Fruit fly (Drosophila melanogaster) whole organism, embryonic: ENCODE data around the gene CG14100.
A peak's percentile ranks its signal among the peaks of the same experiment; 100 is the strongest.

Source experiments
- Asciz ChIP-seq: fragments of 200-800 bp; sonication (Bioruptor generic); optimal IDR thresholded peaks from 2 replicates; lab custom pipeline; 2017; ENCODE audit warnings: missing biosample characterization, mild to moderate bottlenecking, missing genetic modification characterization, missing genetic modification reagents
- CG10267 ChIP-seq: fragments of 200-800 bp; sonication (Bioruptor generic); optimal IDR thresholded peaks from 2 replicates; lab custom pipeline; 2018; ENCODE audit warnings: missing biosample characterization, mild to moderate bottlenecking, missing genetic modification characterization, moderate library complexity
- CG10274 ChIP-seq: fragments of 200-800 bp; sonication (Bioruptor generic); optimal IDR thresholded peaks from 3 replicates; lab custom pipeline; 2017; ENCODE audit warnings: missing biosample characterization, mild to moderate bottlenecking, missing genetic modification characterization
- CG10959 ChIP-seq: fragments of 200-800 bp; sonication (Bioruptor generic); IDR thresholded peaks from 2 replicates; pipeline ENCODE4 v1.3.6; 2022; ENCODE audit warnings: missing biosample characterization, missing genetic modification characterization
- CG11247 ChIP-seq: fragments of 200-800 bp; sonication (Bioruptor generic); IDR thresholded peaks from 2 replicates; pipeline ENCODE4 v1.3.6; 2022; ENCODE audit warnings: missing biosample characterization, missing genetic modification characterization
- CG11456 ChIP-seq: fragments of 200-800 bp; sonication (Bioruptor generic); IDR thresholded peaks from 3 replicates; pipeline ENCODE4 v1.3.6; 2022; ENCODE audit warnings: missing biosample characterization, missing genetic modification characterization
- CG12155 ChIP-seq: fragments of 200-800 bp; sonication (Bioruptor generic); optimal IDR thresholded peaks from 3 replicates; lab custom pipeline; 2016; ENCODE audit warnings: missing biosample characterization, missing genetic modification characterization
- CG12744 ChIP-seq: fragments of 200-800 bp; sonication (Bioruptor generic); optimal IDR thresholded peaks from 2 replicates; lab custom pipeline; 2016; ENCODE audit warnings: missing biosample characterization, missing genetic modification characterization
- CG12769 ChIP-seq: fragments of 200-800 bp; sonication (Bioruptor generic); optimal IDR thresholded peaks from 2 replicates; lab custom pipeline; 2019; ENCODE audit warnings: missing biosample characterization, mild to moderate bottlenecking, missing genetic modification characterization, moderate library complexity
- CG1529 ChIP-seq: fragments of 200-800 bp; sonication (Bioruptor generic); optimal IDR thresholded peaks from 3 replicates; lab custom pipeline; 2018; ENCODE audit warnings: missing biosample characterization, missing genetic modification characterization
- CG16779 ChIP-seq: fragments of 200-800 bp; sonication (Bioruptor generic); IDR thresholded peaks from 2 replicates; pipeline ENCODE4 v1.3.6; 2022; ENCODE audit warnings: missing biosample characterization, missing genetic modification characterization
- CG17359 ChIP-seq: fragments of 200-800 bp; sonication (Bioruptor generic); optimal IDR thresholded peaks from 3 replicates; lab custom pipeline; 2018; ENCODE audit warnings: missing biosample characterization, mild to moderate bottlenecking, missing genetic modification characterization, moderate library complexity
- CG17385 ChIP-seq: fragments of 200-800 bp; sonication (Bioruptor generic); optimal IDR thresholded peaks from 3 replicates; lab custom pipeline; 2018; ENCODE audit warnings: missing biosample characterization, mild to moderate bottlenecking, missing genetic modification characterization
- CG1792 ChIP-seq: fragments of 200-800 bp; sonication (Bioruptor generic); optimal IDR thresholded peaks from 2 replicates; lab custom pipeline; 2016; ENCODE audit warnings: missing biosample characterization, missing genetic modification characterization
- CG18011 ChIP-seq: fragments of 200-800 bp; sonication (Bioruptor generic); optimal IDR thresholded peaks from 2 replicates; lab custom pipeline; 2017; ENCODE audit warnings: missing biosample characterization, missing genetic modification characterization, mild to moderate bottlenecking, moderate library complexity, missing genotype
- CG2120 ChIP-seq: fragments of 200-800 bp; sonication (Bioruptor generic); optimal IDR thresholded peaks from 3 replicates; lab custom pipeline; 2016; ENCODE audit warnings: missing biosample characterization, missing genetic modification characterization
- CG2199 ChIP-seq: fragments of 200-800 bp; sonication (Bioruptor generic); IDR thresholded peaks from 3 replicates; pipeline ENCODE4 v1.3.6; 2022; ENCODE audit warnings: missing biosample characterization, missing genetic modification characterization
- CG30403 ChIP-seq: fragments of 200-800 bp; sonication (Bioruptor generic); optimal IDR thresholded peaks from 3 replicates; lab custom pipeline; 2016; ENCODE audit warnings: missing biosample characterization, missing genetic modification characterization
- CG33213 ChIP-seq: fragments of 200-800 bp; sonication (Bioruptor generic); optimal IDR thresholded peaks from 3 replicates; lab custom pipeline; 2016; ENCODE audit warnings: missing biosample characterization, missing genetic modification characterization
- CG3407 ChIP-seq: fragments of 200-800 bp; sonication (Bioruptor generic); optimal IDR thresholded peaks from 2 replicates; lab custom pipeline; 2018; ENCODE audit warnings: missing biosample characterization, mild to moderate bottlenecking, missing genetic modification characterization
- CG4328 ChIP-seq: fragments of 200-800 bp; sonication (Bioruptor generic); optimal IDR thresholded peaks from 3 replicates; lab custom pipeline; 2017; ENCODE audit warnings: missing biosample characterization, missing genetic modification reagents, missing genetic modification characterization
- CG4730 ChIP-seq: fragments of 200-800 bp; sonication (Bioruptor generic); IDR thresholded peaks from 2 replicates; pipeline ENCODE4 v1.3.6; 2022; ENCODE audit warnings: missing biosample characterization, missing genetic modification characterization
- CG6272 ChIP-seq: fragments of 200-800 bp; sonication (Bioruptor generic); IDR thresholded peaks from 2 replicates; pipeline ENCODE4 v1.3.6; 2022; ENCODE audit warnings: missing biosample characterization, missing genetic modification characterization
- HLH54F ChIP-seq: fragments of 200-800 bp; sonication (Bioruptor generic); optimal IDR thresholded peaks from 3 replicates; lab custom pipeline; 2016; ENCODE audit warnings: missing biosample characterization, missing genetic modification characterization
- HmgD ChIP-seq: fragments of 200-800 bp; sonication (Bioruptor generic); optimal IDR thresholded peaks from 3 replicates; lab custom pipeline; 2016; ENCODE audit warnings: missing biosample characterization, missing genetic modification characterization
- HmgZ ChIP-seq: fragments of 200-800 bp; sonication (Bioruptor generic); optimal IDR thresholded peaks from 2 replicates; lab custom pipeline; 2018; ENCODE audit warnings: missing biosample characterization, mild to moderate bottlenecking, missing genetic modification characterization
- Hmx ChIP-seq: fragments of 200-800 bp; sonication (Bioruptor generic); optimal IDR thresholded peaks from 2 replicates; lab custom pipeline; 2016; ENCODE audit warnings: missing biosample characterization, missing genetic modification characterization
- Hr3 ChIP-seq: fragments of 200-800 bp; sonication (Bioruptor generic); optimal IDR thresholded peaks from 3 replicates; lab custom pipeline; 2016; ENCODE audit warnings: missing biosample characterization, missing genetic modification characterization
- Med ChIP-seq: fragments of 200-800 bp; sonication (Bioruptor generic); peaks from one replicate; lab custom pipeline; 2016; ENCODE audit warnings: missing biosample characterization, missing genetic modification characterization, mild to moderate bottlenecking, inconsistent platforms, moderate library complexity
- Side ChIP-seq: fragments of 200-800 bp; sonication (Bioruptor generic); optimal IDR thresholded peaks from 2 replicates; lab custom pipeline; 2016; ENCODE audit warnings: missing biosample characterization, missing genetic modification characterization
- Xbp1 ChIP-seq: fragments of 200-800 bp; sonication (Bioruptor generic); optimal IDR thresholded peaks from 3 replicates; lab custom pipeline; 2016; ENCODE audit warnings: missing biosample characterization, mild to moderate bottlenecking, missing genetic modification characterization
- al ChIP-seq: fragments of 200-800 bp; sonication (Bioruptor generic); IDR thresholded peaks from 2 replicates; pipeline ENCODE4 v1.3.6; 2022; ENCODE audit warnings: missing biosample characterization, missing genetic modification characterization
- bowl ChIP-seq: fragments of 200-800 bp; sonication (Bioruptor generic); IDR thresholded peaks from 2 replicates; pipeline ENCODE4 v1.3.6; 2022; ENCODE audit warnings: missing biosample characterization, missing genetic modification characterization
- cad ChIP-seq: fragments of >200 bp; optimal IDR thresholded peaks from 2 replicates; lab custom pipeline; 2017; ENCODE audit warnings: missing biosample characterization, missing genetic modification characterization
- crc ChIP-seq: fragments of 200-800 bp; sonication (Bioruptor generic); optimal IDR thresholded peaks from 2 replicates; lab custom pipeline; 2016; ENCODE audit warnings: missing biosample characterization, missing genetic modification characterization
- dan ChIP-seq: fragments of 200-800 bp; sonication (Bioruptor generic); IDR thresholded peaks from 2 replicates; pipeline ENCODE4 v1.3.6; 2022; ENCODE audit warnings: missing biosample characterization, missing genetic modification characterization
- dimm ChIP-seq: fragments of 200-800 bp; sonication (Bioruptor generic); IDR thresholded peaks from 2 replicates; pipeline ENCODE4 v1.3.6; 2022; ENCODE audit warnings: missing biosample characterization, missing genetic modification characterization
- dm ChIP-seq: fragments of 200-800 bp; sonication (Bioruptor generic); optimal IDR thresholded peaks from 3 replicates; lab custom pipeline; 2016; ENCODE audit warnings: missing biosample characterization, missing genetic modification characterization
- h ChIP-seq: fragments of >200 bp; optimal IDR thresholded peaks from 2 replicates; lab custom pipeline; 2017
- hbn ChIP-seq: fragments of 200-800 bp; sonication (Bioruptor generic); IDR thresholded peaks from 2 replicates; pipeline ENCODE4 v1.3.6; 2022; ENCODE audit warnings: missing biosample characterization, missing genetic modification characterization; ENCODE audit not compliant: partially characterized antibody
- jumu ChIP-seq: fragments of 200-800 bp; sonication (Bioruptor generic); optimal IDR thresholded peaks from 3 replicates; lab custom pipeline; 2016; ENCODE audit warnings: missing biosample characterization, missing genetic modification characterization
- lilli ChIP-seq: fragments of 200-800 bp; sonication (Bioruptor generic); optimal IDR thresholded peaks from 3 replicates; lab custom pipeline; 2016; ENCODE audit warnings: missing biosample characterization, missing genetic modification characterization
- maf-S ChIP-seq: fragments of 200-800 bp; sonication (Bioruptor generic); optimal IDR thresholded peaks from 2 replicates; lab custom pipeline; 2016; ENCODE audit warnings: missing biosample characterization, missing genetic modification characterization
- pros ChIP-seq: fragments of 200-800 bp; sonication (Bioruptor generic); optimal IDR thresholded peaks from 3 replicates; lab custom pipeline; 2019; ENCODE audit warnings: missing biosample characterization, mild to moderate bottlenecking, missing genetic modification characterization, moderate library complexity
- scrt ChIP-seq: fragments of 200-800 bp; sonication (Bioruptor generic); optimal IDR thresholded peaks from 2 replicates; lab custom pipeline; 2018; ENCODE audit warnings: missing biosample characterization, mild to moderate bottlenecking, missing genetic modification characterization, moderate library complexity
- shn ChIP-seq: fragments of 200-800 bp; sonication (Bioruptor generic); optimal IDR thresholded peaks from 3 replicates; lab custom pipeline; 2016; ENCODE audit warnings: missing biosample characterization, missing genetic modification characterization
- sna ChIP-seq: fragments of 200-800 bp; sonication (Bioruptor generic); IDR thresholded peaks from 2 replicates; pipeline ENCODE4 v1.3.6; 2022; ENCODE audit warnings: missing biosample characterization, missing genetic modification characterization; ENCODE audit not compliant: partially characterized antibody
- sr ChIP-seq: fragments of 200-800 bp; sonication (Bioruptor generic); IDR thresholded peaks from 3 replicates; pipeline ENCODE4 v1.3.6; 2022; ENCODE audit warnings: missing biosample characterization, missing genetic modification characterization
- stc ChIP-seq: fragments of 200-800 bp; sonication (Bioruptor generic); IDR thresholded peaks from 2 replicates; pipeline ENCODE4 v1.3.6; 2022; ENCODE audit warnings: missing biosample characterization, missing genetic modification characterization
- tio ChIP-seq: fragments of 200-800 bp; sonication (Bioruptor generic); optimal IDR thresholded peaks from 2 replicates; lab custom pipeline; 2017; ENCODE audit warnings: missing biosample characterization, missing genetic modification characterization, inconsistent platforms
- vnd ChIP-seq: fragments of 200-800 bp; sonication (Bioruptor generic); IDR thresholded peaks from 3 replicates; pipeline ENCODE4 v1.3.6; 2022; ENCODE audit warnings: missing biosample characterization, missing genetic modification characterization; ENCODE audit not compliant: partially characterized antibody
- wdn ChIP-seq: fragments of 200-800 bp; sonication (Bioruptor generic); IDR thresholded peaks from 2 replicates; pipeline ENCODE4 v1.3.6; 2022; ENCODE audit warnings: missing biosample characterization, missing genetic modification characterization
- zf30C ChIP-seq: fragments of 200-800 bp; sonication (Bioruptor generic); optimal IDR thresholded peaks from 3 replicates; lab custom pipeline; 2018; ENCODE audit warnings: missing biosample characterization, mild to moderate bottlenecking, missing genetic modification characterization

The CG14100 gene

DNA sequence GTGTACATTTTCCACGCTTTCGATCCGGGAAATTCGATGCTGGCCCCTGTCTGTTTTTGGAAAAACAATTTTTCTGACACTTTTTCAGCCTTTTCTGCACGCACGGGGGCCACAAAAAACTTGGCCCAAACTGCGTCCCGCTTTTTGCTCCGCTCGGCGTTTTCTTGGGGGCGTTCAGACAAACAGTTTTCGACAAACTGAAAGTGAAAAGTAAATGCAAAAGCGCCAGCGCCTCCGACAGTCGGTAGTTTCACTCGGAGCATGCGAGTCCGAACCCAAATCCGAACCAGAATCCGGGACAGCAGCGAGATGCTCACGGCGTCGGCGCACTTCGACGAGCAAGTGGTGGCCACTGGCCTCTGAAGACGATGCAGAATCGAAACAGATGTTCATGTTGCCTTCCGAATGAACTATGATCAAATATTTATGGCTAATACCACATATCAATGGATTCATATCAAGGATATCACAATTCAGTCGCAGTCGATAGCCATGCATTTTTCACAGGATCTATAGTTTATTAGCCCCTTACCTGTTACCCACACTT lies 5.9 kb downstream of the CG14100 start, which contains the start of gene Shal:
TSS of gene Shal (minus strand) at position 200 of the 547 bp plus-strand sequence.
- TF ChIP-seq Hmx (GFP tag; lab: Kevin White, UChicago) (no peak), CG1529 (GFP tag; lab: Kevin White, UChicago) (no peak), stc (GFP tag; lab: Robert Waterston, UW) (no peak), cad (GFP tag; lab: Kevin White, UChicago) (no peak), al (GFP tag; lab: Robert Waterston, UW) (no peak), Side (GFP tag; lab: Kevin White, UChicago) (no peak), CG33213 (GFP tag; lab: Kevin White, UChicago) (no peak), HmgZ (tag; lab: Kevin White, UChicago) (no peak), CG3407 (GFP tag; lab: Kevin White, UChicago) (no peak), CG10274 (GFP tag; lab: Kevin White, UChicago) (no peak), CG2199 (GFP tag; lab: Robert Waterston, UW) (no peak), dm (GFP tag; lab: Kevin White, UChicago) (no peak), CG4730 (GFP tag; lab: Robert Waterston, UW) (no peak), jumu (GFP tag; lab: Kevin White, UChicago) (no peak), crc (GFP tag; lab: Kevin White, UChicago) (no peak), vnd (GFP tag; lab: Robert Waterston, UW) (no peak), sna (no peak), CG30403 (GFP tag; lab: Kevin White, UChicago) (no peak), lilli (GFP tag; lab: Kevin White, UChicago) (no peak), CG17359 (tag; lab: Kevin White, UChicago) (no peak), dan (no peak), dimm (GFP tag; lab: Robert Waterston, UW) (no peak), CG12155 (GFP tag; lab: Kevin White, UChicago) (no peak), Med (GFP tag; lab: Kevin White, UChicago) (peak; percentile 74), HmgD (GFP tag; lab: Kevin White, UChicago) (no peak), tio (no peak), pros (GFP tag; lab: Kevin White, UChicago) (no peak), sr (GFP tag; lab: Robert Waterston, UW) (no peak), CG2120 (GFP tag; lab: Kevin White, UChicago) (no peak), Xbp1 (GFP tag; lab: Kevin White, UChicago) (no peak), CG4328 (GFP tag; lab: Kevin White, UChicago) (no peak), maf-S (GFP tag; lab: Kevin White, UChicago) (no peak), Asciz (no peak), CG1792 (no peak), zf30C (no peak), CG6272 (GFP tag; lab: Robert Waterston, UW) (no peak), CG17385 (GFP tag; lab: Kevin White, UChicago) (no peak), CG10267 (no peak), wdn (GFP tag; lab: Robert Waterston, UW) (no peak), CG11247 (GFP tag; lab: Robert Waterston, UW) (no peak), CG18011 (GFP tag; lab: Kevin White, UChicago) (no peak), CG12744 (GFP tag; lab: Kevin White, UChicago) (no peak), shn (GFP tag; lab: Kevin White, UChicago) (no peak), HLH54F (no peak), CG12769 (tag; lab: Kevin White, UChicago) (peak; percentile 6), CG11456 (GFP tag; lab: Robert Waterston, UW) (no peak), hbn (GFP tag; lab: Robert Waterston, UW) (no peak), scrt (GFP tag; lab: Kevin White, UChicago) (no peak), CG16779 (peak; percentile 26; the same call in 1 of the 2 replicates), Hr3 (no peak), h (no peak), bowl (GFP tag; lab: Robert Waterston, UW) (no peak), CG10959 (GFP tag; lab: Robert Waterston, UW) (no peak)
